Worm (Caenorhabditis elegans) whole organism, dauer: ENCODE results near the gene fbxb-118.

Experiments
- unc-62 ChIP-seq: sonication (generic microtip); optimal IDR thresholded peaks from 2 replicates; lab custom pipeline; 2017; ENCODE audit warnings: missing biosample characterization, missing genetic modification reagents, missing genetic modification characterization

The fbxb-118 gene

ce11 chrII:4063997-4064396 is at the start of gene fbxb-118:
TSS of gene fbxb-118 (minus strand) at chrII:4064097.
- no peak for TF ChIP-seq unc-62 (GFP tag; lab: Kevin White, UChicago)

- no peak for TF ChIP-seq unc-62 (GFP tag; lab: Kevin White, UChicago)
These were observed 43.3 kb upstream of the fbxb-118 start for ce11 chrII:4107196-4107595.

- no peak for TF ChIP-seq unc-62 (GFP tag; lab: Kevin White, UChicago)
These were observed 38.8 kb upstream of the fbxb-118 start for ce11 chrII:4102723-4103122.

- no peak for TF ChIP-seq unc-62 (GFP tag; lab: Kevin White, UChicago)
These were observed 36.6 kb upstream of the fbxb-118 start, which contains the start of gene rhgf-2 for ce11 chrII:4100485-4100884. TSS of gene rhgf-2 (plus strand) at chrII:4100785.

- no peak for TF ChIP-seq unc-62 (GFP tag; lab: Kevin White, UChicago)
These were observed 34.9 kb upstream of the fbxb-118 start for ce11 chrII:4098759-4099158.

- TF ChIP-seq unc-62 (GFP tag; lab: Kevin White, UChicago), result no peak
These were observed 30.3 kb upstream of the fbxb-118 start for ce11 chrII:4094030-4094846.

- TF ChIP-seq unc-62 (GFP tag; lab: Kevin White, UChicago), result no peak
These were observed 28.6 kb upstream of the fbxb-118 start for ce11 chrII:4092502-4092901.

- no peak for TF ChIP-seq unc-62 (GFP tag; lab: Kevin White, UChicago)
These were observed 27.9 kb upstream of the fbxb-118 start, which contains the start of gene R11F4.1 for ce11 chrII:4091828-4092227. TSS of gene R11F4.1 (plus strand) at chrII:4091930.

ce11 chrII:4090790-4091189 is 26.9 kb upstream of the fbxb-118 start:
- TF ChIP-seq unc-62 (GFP tag; lab: Kevin White, UChicago), result no peak

ce11 chrII:4089183-4089582 is 25.3 kb upstream of the fbxb-118 start:
- no peak for TF ChIP-seq unc-62 (GFP tag; lab: Kevin White, UChicago)

- TF ChIP-seq unc-62 (GFP tag; lab: Kevin White, UChicago), result no peak
These were observed 21.7 kb upstream of the fbxb-118 start for ce11 chrII:4085601-4086000.

ce11 chrII:4082754-4083153 is 18.9 kb upstream of the fbxb-118 start, which contains the start of gene R11F4.2:
TSS of gene R11F4.2 (plus strand) at chrII:4083054.
- no peak for TF ChIP-seq unc-62 (GFP tag; lab: Kevin White, UChicago)

ce11 chrII:4081891-4082290 is 18.0 kb upstream of the fbxb-118 start:
- no peak for TF ChIP-seq unc-62 (GFP tag; lab: Kevin White, UChicago)

ce11 chrII:4081141-4081540 is 17.2 kb upstream of the fbxb-118 start:
- TF ChIP-seq unc-62 (GFP tag; lab: Kevin White, UChicago), result no peak

ce11 chrII:4074710-4075109 is 10.8 kb upstream of the fbxb-118 start:
- no peak for TF ChIP-seq unc-62 (GFP tag; lab: Kevin White, UChicago)

ce11 chrII:4071075-4071474 is 7.2 kb upstream of the fbxb-118 start:
- no peak for TF ChIP-seq unc-62 (GFP tag; lab: Kevin White, UChicago)

ce11 chrII:4068141-4068540 is 4.2 kb upstream of the fbxb-118 start:
- TF ChIP-seq unc-62 (GFP tag; lab: Kevin White, UChicago), result no peak
